Worm (Caenorhabditis elegans): ENCODE results near the gene srd-2.

The srd-2 gene

DNA sequence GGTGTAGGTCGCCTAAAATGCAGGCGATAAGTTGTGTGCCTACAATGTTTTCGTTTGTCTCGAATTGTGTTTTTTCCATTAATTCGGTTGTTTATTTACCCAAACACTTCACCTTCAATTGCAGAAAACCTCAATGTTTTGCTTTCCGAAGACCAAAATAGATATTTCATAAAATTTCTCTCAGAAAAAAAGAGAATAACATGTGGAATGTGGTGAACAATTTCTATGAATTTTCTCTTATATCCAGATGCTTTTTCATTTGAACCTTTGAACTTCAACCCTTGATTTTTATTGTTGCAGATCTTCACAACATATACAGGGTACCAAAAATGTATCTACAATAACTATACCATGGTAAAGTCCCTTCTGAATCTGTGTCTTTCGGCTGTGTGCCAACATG, 18.7 kb upstream of the srd-2 start, which contains the start of gene T01E8.1:
T01E8.1 (plus strand) TSS at position 301 of the 400 bp plus-strand sequence.
- TF ChIP-seq ceh-24 (tag; optimal IDR thresholded peaks at IDR 0.05) (no peak), sox-2 (GFP tag; IDR thresholded peaks at IDR 0.05) (no peak), K09A11.1 (tag; optimal IDR thresholded peaks at IDR 0.05; ENCODE audit: insufficient read depth) (no peak), ceh-34 (tag; optimal IDR thresholded peaks at IDR 0.05) (no peak), ceh-18 (tag; optimal IDR thresholded peaks at IDR 0.05) (no peak), pag-3 (tag; optimal IDR thresholded peaks at IDR 0.05; ENCODE audit: borderline replicate concordance) (no peak), nhr-11 (tag; optimal IDR thresholded peaks at IDR 0.05) (no peak), rnt-1 (tag; optimal IDR thresholded peaks at IDR 0.05) (no peak), K02D7.2 (tag; optimal IDR thresholded peaks at IDR 0.05) (no peak), ceh-6 (GFP tag; optimal IDR thresholded peaks at IDR 0.05) (no peak), tbx-7 (tag; optimal IDR thresholded peaks at IDR 0.05) (no peak), che-1 (tag; optimal IDR thresholded peaks at IDR 0.05) (no peak), ceh-48 (tag; optimal IDR thresholded peaks at IDR 0.05) (no peak), ceh-19 (GFP tag; optimal IDR thresholded peaks at IDR 0.05) (no peak), dve-1 (tag; optimal IDR thresholded peaks at IDR 0.05) (no peak), hlh-15 (tag; optimal IDR thresholded peaks at IDR 0.05) (no peak), hlh-8 (tag; optimal IDR thresholded peaks at IDR 0.05) (no peak), odd-2 (tag; optimal IDR thresholded peaks at IDR 0.05) (no peak), ceh-31 (tag; optimal IDR thresholded peaks at IDR 0.05) (no peak), unc-3 (GFP tag; conservative IDR thresholded peaks at IDR 0.05) (no peak), unc-3 (tag; optimal IDR thresholded peaks at IDR 0.05) (no peak)

DNA sequence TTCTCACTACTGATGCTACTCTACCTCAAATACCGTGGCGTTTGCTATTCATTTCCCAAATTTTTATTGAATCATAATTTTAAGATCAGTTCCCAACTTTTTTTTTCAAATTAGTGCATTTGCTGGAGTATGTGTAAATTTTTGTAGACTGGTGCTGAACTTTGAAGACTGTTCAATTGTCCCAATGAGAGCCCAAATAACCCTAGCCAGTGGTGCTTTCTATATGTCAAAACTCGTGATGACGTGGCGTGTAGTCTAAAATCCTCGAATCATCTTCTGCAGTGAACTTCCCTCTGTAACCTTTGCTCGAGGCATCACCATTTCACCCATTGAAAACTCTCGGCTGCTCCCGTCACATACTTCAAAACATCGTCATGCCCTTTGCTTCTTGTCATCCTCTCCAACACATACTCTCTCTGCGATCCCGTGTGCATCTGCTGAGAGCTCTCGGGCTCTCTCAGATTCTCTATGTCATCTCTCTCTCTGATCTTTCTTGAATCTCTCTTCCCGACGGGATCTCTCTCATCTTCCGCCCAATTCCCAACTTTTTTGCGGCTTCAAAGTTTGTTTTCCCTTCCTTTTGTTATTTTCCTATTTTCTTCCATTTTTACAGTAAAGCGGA, 16.8 kb upstream of the srd-2 start:
- TF ChIP-seq pros-1 (tag; optimal IDR thresholded peaks at IDR 0.05) (no peak), nfya-1 (tag; optimal IDR thresholded peaks at IDR 0.05) (no peak), ceh-22 (tag; optimal IDR thresholded peaks at IDR 0.05) (peak; percentile 46), unc-55 (GFP tag; optimal IDR thresholded peaks at IDR 0.05) (peak; percentile 76), ceh-18 (tag; optimal IDR thresholded peaks at IDR 0.05) (peak; percentile 45), hlh-8 (tag; optimal IDR thresholded peaks at IDR 0.05) (no peak), rnt-1 (tag; optimal IDR thresholded peaks at IDR 0.05) (peak; percentile 32), hlh-30 (tag; optimal IDR thresholded peaks at IDR 0.05; ENCODE audit: insufficient read depth) (peak; percentile 11), T23F11.4 (GFP tag; optimal IDR thresholded peaks at IDR 0.05) (no peak)

DNA sequence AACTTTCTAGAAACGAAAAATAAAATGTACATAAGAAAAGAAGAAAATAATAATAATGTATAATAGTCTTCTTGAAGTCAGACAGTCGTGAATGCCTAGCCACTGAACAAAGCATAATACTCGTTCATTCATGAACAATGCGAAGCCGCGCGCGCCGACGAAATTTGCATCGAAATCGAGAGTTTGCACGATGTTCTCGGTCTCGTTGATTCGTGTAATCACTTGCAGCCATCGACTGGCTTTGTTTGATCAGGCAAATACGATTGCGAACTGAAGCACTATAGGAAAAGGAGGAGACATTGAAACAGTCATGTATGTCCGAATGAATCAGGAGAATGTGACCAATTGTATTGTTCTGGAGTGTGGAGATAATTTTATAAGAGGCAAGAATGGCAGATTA, 16.1 kb upstream of the srd-2 start:
- TF ChIP-seq sox-2 (GFP tag; IDR thresholded peaks at IDR 0.05), result no peak
- no peak for TF ChIP-seq unc-42 (tag; optimal IDR thresholded peaks at IDR 0.05)
- no peak for TF ChIP-seq hlh-15 (tag; optimal IDR thresholded peaks at IDR 0.05)
- no peak for TF ChIP-seq lim-6 (tag; optimal IDR thresholded peaks at IDR 0.05)
- no peak for TF ChIP-seq tbx-7 (tag; optimal IDR thresholded peaks at IDR 0.05)
- TF ChIP-seq gmeb-2 (tag; optimal IDR thresholded peaks at IDR 0.05), result no peak
- TF ChIP-seq dve-1 (tag; optimal IDR thresholded peaks at IDR 0.05), result peak; percentile 12

DNA sequence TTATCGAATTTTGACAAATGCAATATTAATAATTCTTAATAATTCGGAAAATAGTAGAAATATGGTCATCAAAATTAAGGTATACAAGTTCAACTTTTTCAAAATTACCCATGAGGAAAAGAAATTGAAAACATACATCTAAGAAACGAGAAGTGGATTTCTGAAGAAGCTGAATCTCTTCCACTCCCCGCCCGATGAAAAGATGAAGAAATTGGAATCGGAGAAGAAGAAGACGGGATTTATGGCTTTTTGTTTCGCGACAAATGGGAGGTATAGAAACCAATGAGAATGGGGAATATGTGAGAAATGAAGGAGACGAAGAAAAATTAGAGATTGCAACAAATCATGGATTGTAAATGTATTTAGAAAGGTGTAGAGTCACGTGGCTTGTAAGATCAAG, 15.4 kb upstream of the srd-2 start:
- no peak for TF ChIP-seq hlh-15 (tag; optimal IDR thresholded peaks at IDR 0.05)
- peak; percentile 11 for TF ChIP-seq unc-55 (GFP tag; optimal IDR thresholded peaks at IDR 0.05)

DNA sequence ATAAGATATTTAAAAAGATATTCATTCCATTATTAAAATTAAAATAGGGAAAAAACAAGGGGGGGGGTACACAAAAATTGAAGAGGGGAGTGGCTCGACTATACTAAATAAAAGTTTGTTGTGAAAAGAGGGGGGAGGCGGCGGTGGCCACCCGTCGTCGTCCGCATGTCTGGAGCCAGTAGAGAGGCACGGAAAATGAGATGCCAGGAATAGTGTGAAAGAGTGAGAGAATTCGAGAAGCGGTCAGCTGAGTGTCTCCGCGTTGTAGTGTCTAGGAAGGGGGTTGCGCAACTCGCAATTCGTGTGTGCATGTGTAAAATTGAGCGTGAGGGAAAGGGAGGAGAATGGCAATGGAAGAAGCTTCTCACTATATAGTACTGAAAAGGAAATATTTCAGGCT, 14.6 kb upstream of the srd-2 start:
- TF ChIP-seq ceh-30 (tag; optimal IDR thresholded peaks at IDR 0.05), result no peak
- TF ChIP-seq zip-5 (tag; optimal IDR thresholded peaks at IDR 0.05), result no peak
- TF ChIP-seq pax-1 (tag; optimal IDR thresholded peaks at IDR 0.05), result no peak
- TF ChIP-seq ceh-19 (GFP tag; optimal IDR thresholded peaks at IDR 0.05), result peak; percentile 70
- peak; percentile 81 for TF ChIP-seq hlh-30 (tag; optimal IDR thresholded peaks at IDR 0.05; ENCODE audit: insufficient read depth)
- TF ChIP-seq hlh-13 (GFP tag; optimal IDR thresholded peaks at IDR 0.05), result peak; percentile 4
- no peak for TF ChIP-seq npax-4 (tag; optimal IDR thresholded peaks at IDR 0.05)
- peak; percentile 31 for TF ChIP-seq ceh-18 (tag; optimal IDR thresholded peaks at IDR 0.05)
- no peak for TF ChIP-seq nhr-11 (tag; optimal IDR thresholded peaks at IDR 0.05)
- TF ChIP-seq rnt-1 (tag; optimal IDR thresholded peaks at IDR 0.05), result peak; percentile 14
- peak; percentile 59 for TF ChIP-seq unc-42 (tag; optimal IDR thresholded peaks at IDR 0.05)
- no peak for TF ChIP-seq dve-1 (tag; optimal IDR thresholded peaks at IDR 0.05)
- TF ChIP-seq sox-2 (GFP tag; IDR thresholded peaks at IDR 0.05), result no peak
- TF ChIP-seq nfya-1 (tag; optimal IDR thresholded peaks at IDR 0.05), result peak; percentile 79
- TF ChIP-seq che-1 (tag; optimal IDR thresholded peaks at IDR 0.05), result no peak
- peak; percentile 9 for TF ChIP-seq ceh-2 (tag; optimal IDR thresholded peaks at IDR 0.05)
- TF ChIP-seq ceh-48 (tag; optimal IDR thresholded peaks at IDR 0.05), result no peak
- TF ChIP-seq ref-2 (tag; optimal IDR thresholded peaks at IDR 0.05), result peak; percentile 64
- TF ChIP-seq tbx-7 (tag; optimal IDR thresholded peaks at IDR 0.05), result no peak
- peak; percentile 10 for TF ChIP-seq elt-2 (tag; optimal IDR thresholded peaks at IDR 0.05)
- TF ChIP-seq pag-3 (tag; optimal IDR thresholded peaks at IDR 0.05; ENCODE audit: borderline replicate concordance), result no peak
- TF ChIP-seq gmeb-2 (tag; optimal IDR thresholded peaks at IDR 0.05), result no peak
- no peak for TF ChIP-seq lin-11 (tag; optimal IDR thresholded peaks at IDR 0.05)
- peak; percentile 69 for TF ChIP-seq tbx-2 (tag; optimal IDR thresholded peaks at IDR 0.05)
- no peak for TF ChIP-seq eyg-1 (tag; optimal IDR thresholded peaks at IDR 0.05)
- TF ChIP-seq unc-55 (GFP tag; optimal IDR thresholded peaks at IDR 0.05), result peak; percentile 52
